Fruit fly (Drosophila melanogaster) whole organism, adult: ENCODE results near the gene tj.

Source experiments
- CG11617 ChIP-seq: fragments of 200-800 bp; sonication (Bioruptor generic); optimal IDR thresholded peaks from 2 replicates; lab custom pipeline; 2017; ENCODE audit warnings: mild to moderate bottlenecking, missing biosample characterization, missing genetic modification reagents, missing genetic modification characterization
- CG14711 ChIP-seq: fragments of 200-800 bp; sonication (Bioruptor generic); optimal IDR thresholded peaks from 2 replicates; lab custom pipeline; 2018; ENCODE audit warnings: missing biosample characterization, mild to moderate bottlenecking, missing genetic modification characterization, moderate library complexity
- CG1620 ChIP-seq: fragments of 200-800 bp; sonication (Bioruptor generic); optimal IDR thresholded peaks from 2 replicates; lab custom pipeline; 2016; ENCODE audit warnings: missing biosample characterization, missing genetic modification characterization
- CG5204 ChIP-seq: fragments of 200-800 bp; sonication (Bioruptor generic); optimal IDR thresholded peaks from 2 replicates; lab custom pipeline; 2016; ENCODE audit warnings: missing biosample characterization, missing genetic modification characterization
- CG7045 ChIP-seq: fragments of 200-800 bp; sonication (Bioruptor generic); optimal IDR thresholded peaks from 2 replicates; lab custom pipeline; 2017; ENCODE audit warnings: missing biosample characterization, mild to moderate bottlenecking, missing genetic modification characterization
- CG7101 ChIP-seq: fragments of 200-800 bp; sonication (Bioruptor generic); optimal IDR thresholded peaks from 2 replicates; lab custom pipeline; 2018; ENCODE audit warnings: missing biosample characterization, mild to moderate bottlenecking, missing genetic modification characterization, moderate library complexity
- Clk ChIP-seq: fragments of 200-800 bp; sonication (Bioruptor generic); optimal IDR thresholded peaks from 2 replicates; lab custom pipeline; 2017; ENCODE audit warnings: missing biosample characterization, missing genetic modification characterization
- Crg-1 ChIP-seq: fragments of 200-800 bp; sonication (Bioruptor generic); optimal IDR thresholded peaks from 2 replicates; lab custom pipeline; 2016; ENCODE audit warnings: missing biosample characterization, missing genetic modification characterization
- Hr96 ChIP-seq: fragments of 200-800 bp; sonication (Bioruptor generic); optimal IDR thresholded peaks from 2 replicates; lab custom pipeline; 2016; ENCODE audit warnings: missing biosample characterization, missing genetic modification characterization
- Mnt ChIP-seq: fragments of 200-800 bp; sonication (Bioruptor generic); optimal IDR thresholded peaks from 2 replicates; lab custom pipeline; 2016; ENCODE audit warnings: missing biosample characterization, mild to moderate bottlenecking, missing genetic modification characterization
- bab1 ChIP-seq: fragments of 200-800 bp; sonication (Bioruptor generic); optimal IDR thresholded peaks from 3 replicates; lab custom pipeline; 2019; ENCODE audit warnings: missing biosample characterization, mild to moderate bottlenecking, missing genetic modification characterization, moderate library complexity
- ovo ChIP-seq: fragments of 200-800 bp; sonication (Bioruptor generic); optimal IDR thresholded peaks from 2 replicates; lab custom pipeline; 2016; ENCODE audit warnings: missing biosample characterization, missing genetic modification characterization
- pad ChIP-seq: fragments of 200-800 bp; sonication (Bioruptor generic); optimal IDR thresholded peaks from 3 replicates; lab custom pipeline; 2017; ENCODE audit warnings: missing biosample characterization, missing genetic modification characterization, mild to moderate bottlenecking, moderate library complexity, missing genetic modification reagents
- tj ChIP-seq: fragments of 200-800 bp; sonication (Bioruptor generic); optimal IDR thresholded peaks from 3 replicates; lab custom pipeline; 2017; ENCODE audit warnings: missing biosample characterization, mild to moderate bottlenecking, missing genetic modification characterization, moderate library complexity
- toe ChIP-seq: fragments of 200-800 bp; sonication (Bioruptor generic); optimal IDR thresholded peaks from 2 replicates; lab custom pipeline; 2016; ENCODE audit warnings: missing biosample characterization, missing genetic modification characterization

Gene tj

dm6 chr2L:19516062-19516461 is 52.0 kb downstream of the tj start:
- no peak for TF ChIP-seq ovo
- no peak for TF ChIP-seq CG14711
- no peak for TF ChIP-seq bab1
- TF ChIP-seq Mnt (GFP tag; lab: Kevin White, UChicago) = no peak
- no peak for TF ChIP-seq CG11617 (GFP tag; lab: Kevin White, UChicago)
- no peak for TF ChIP-seq CG7101 (tag; lab: Kevin White, UChicago)
- TF ChIP-seq CG1620 = no peak
- TF ChIP-seq tj (GFP tag; lab: Kevin White, UChicago) = no peak
- TF ChIP-seq Hr96 = no peak
- TF ChIP-seq Clk (GFP tag; lab: Kevin White, UChicago) = no peak
- no peak for TF ChIP-seq toe
- TF ChIP-seq Crg-1 (GFP tag; lab: Kevin White, UChicago) = no peak
- no peak for TF ChIP-seq pad (GFP tag; lab: Kevin White, UChicago)
- TF ChIP-seq CG5204 (GFP tag; lab: Kevin White, UChicago) = no peak
- no peak for TF ChIP-seq CG7045 (GFP tag; lab: Kevin White, UChicago)
